Fruit fly (Drosophila melanogaster): Measurements from ENCODE around the gene CG6244.

CG6244 gene

dm6 chr3L:15837209-15837608 is 29.1 kb downstream of the CG6244 start, which contains the start of gene CG15715 (continued):
- TF ChIP-seq CG9437 (GFP tag; optimal IDR thresholded peaks at IDR 0.05) (peak; percentile 80), NFAT (GFP tag; IDR thresholded peaks at IDR 0.05) (no peak), CG15514 (GFP tag; optimal IDR thresholded peaks at IDR 0.05) (peak; percentile 55), gem (tag; optimal IDR thresholded peaks at IDR 0.05) (peak; percentile 13), Pdp1 (GFP tag; optimal IDR thresholded peaks at IDR 0.05) (peak in 1 of 2 experiments; percentile 60), Sry-δ (GFP tag; optimal IDR thresholded peaks at IDR 0.05) (peak; percentile 56), trem (tag; optimal IDR thresholded peaks at IDR 0.05) (peak; percentile 73), amos (GFP tag; IDR thresholded peaks at IDR 0.05; ENCODE audit: partially characterized antibody) (peak; percentile 35), grau (tag; optimal IDR thresholded peaks at IDR 0.05) (peak; percentile 32), gro (GFP tag; optimal IDR thresholded peaks at IDR 0.05) (peak; percentile 21), Max (GFP tag; optimal IDR thresholded peaks at IDR 0.05) (peak; percentile 36), Ets97D (GFP tag; optimal IDR thresholded peaks at IDR 0.05) (peak; percentile 77), Aef1 (GFP tag; IDR thresholded peaks at IDR 0.05) (0 out of 3 replicates have a peak, but pooled peaks have one; percentile 20), twi (tag; optimal IDR thresholded peaks at IDR 0.05) (peak; percentile 50), Lhr (GFP tag; optimal IDR thresholded peaks at IDR 0.05) (peak; percentile 85), pita (GFP tag; optimal IDR thresholded peaks at IDR 0.05) (peak; percentile 77), CG5180 (GFP tag; optimal IDR thresholded peaks at IDR 0.05) (no peak), NK7.1 (GFP tag; optimal IDR thresholded peaks at IDR 0.05) (no peak), row (GFP tag; IDR thresholded peaks at IDR 0.05) (peak; percentile 55), wek (GFP tag; optimal IDR thresholded peaks at IDR 0.05) (peak; percentile 88), CG13894 (tag; optimal IDR thresholded peaks at IDR 0.05) (no peak), CoRest (tag; optimal IDR thresholded peaks at IDR 0.05) (peak; percentile 43), CG18764 (GFP tag; optimal IDR thresholded peaks at IDR 0.05) (no peak), YL-1 (GFP tag; optimal IDR thresholded peaks at IDR 0.05) (peak; percentile 48), CG4617 (GFP tag; optimal IDR thresholded peaks at IDR 0.05; ENCODE audit: borderline replicate concordance) (peak; percentile 93), usp (GFP tag; optimal IDR thresholded peaks at IDR 0.05) (no peak), pho (GFP tag; optimal IDR thresholded peaks at IDR 0.05) (peak; percentile 9), chm (GFP tag; IDR thresholded peaks at IDR 0.05) (0 out of 2 replicates have a peak, but pooled peaks have one; percentile 39), CG32532 (GFP tag; IDR thresholded peaks at IDR 0.05) (peak; percentile 19; the same call in 1 of the 2 replicates), CG3163 (GFP tag; optimal IDR thresholded peaks at IDR 0.05) (no peak), gfzf (GFP tag; optimal IDR thresholded peaks at IDR 0.05) (peak; percentile 95), Bgb (GFP tag; IDR thresholded peaks at IDR 0.05; ENCODE audit: partially characterized antibody) (peak; percentile 36; the same call in 1 of the 2 replicates), CG12659 (GFP tag; optimal IDR thresholded peaks at IDR 0.05) (peak; percentile 66), CG8290 (GFP tag; optimal IDR thresholded peaks at IDR 0.05) (peak; percentile 48), CG8290 (tag; optimal IDR thresholded peaks at IDR 0.05) (peak in 1 of 2 experiments; percentile 71), lilli (GFP tag; optimal IDR thresholded peaks at IDR 0.05) (peak; percentile 26), CG2120 (GFP tag; optimal IDR thresholded peaks at IDR 0.05) (peak; percentile 23)

dm6 chr3L:15843962-15844361 is 35.8 kb downstream of the CG6244 start, which contains the start of gene meru:
Gene meru (minus strand): TSS chr3L:15844062.
- TF ChIP-seq CG8765 (GFP tag; IDR thresholded peaks at IDR 0.05) (peak; percentile 16; the same call in 1 of the 2 replicates), gsb (GFP tag; IDR thresholded peaks at IDR 0.05) (no peak), Dref (GFP tag; IDR thresholded peaks at IDR 0.05) (no peak), sens (GFP tag) (peak; percentile 35), sna (GFP tag; IDR thresholded peaks at IDR 0.05; ENCODE audit: partially characterized antibody) (no peak), CG13123 (GFP tag; optimal IDR thresholded peaks at IDR 0.05) (no peak)

All from whole organism, embryonic.